Fruit fly (Drosophila melanogaster) whole organism, embryonic: ENCODE data around the gene Nf1.
A peak's percentile ranks its signal among the peaks of the same experiment; 100 is the strongest.

ENCODE experiments used
- Adf1 ChIP-seq: fragments of 200-800 bp; sonication (Bioruptor generic); IDR thresholded peaks from 2 replicates; pipeline ENCODE4 v1.3.6; 2022; ENCODE audit warnings: missing biosample characterization, missing genetic modification characterization
- BEAF-32 ChIP-seq: fragments of 200-800 bp; sonication (Bioruptor generic); optimal IDR thresholded peaks from 3 replicates; lab custom pipeline; 2017; ENCODE audit warnings: missing biosample characterization, missing genetic modification characterization, mild to moderate bottlenecking, moderate library complexity, missing genetic modification reagents
- Bteb2 ChIP-seq: fragments of 200-800 bp; sonication (Bioruptor generic); optimal IDR thresholded peaks from 2 replicates; lab custom pipeline; 2016; ENCODE audit warnings: missing biosample characterization, missing genetic modification characterization
- CG10366 ChIP-seq: fragments of 200-800 bp; sonication (Bioruptor generic); IDR thresholded peaks from 2 replicates; pipeline ENCODE4 v1.3.6; 2022; ENCODE audit warnings: missing biosample characterization, missing genetic modification characterization
- CG11560 ChIP-seq: fragments of 200-800 bp; sonication (Bioruptor generic); IDR thresholded peaks from 3 replicates; pipeline ENCODE4 v1.3.6; 2022; ENCODE audit warnings: missing biosample characterization, missing genetic modification characterization
- CG13287 ChIP-seq: fragments of 200-800 bp; sonication (Bioruptor generic); IDR thresholded peaks from 2 replicates; pipeline ENCODE4 v1.3.6; 2022; ENCODE audit warnings: missing biosample characterization, missing genetic modification characterization; ENCODE audit not compliant: partially characterized antibody
- CG13296 ChIP-seq: fragments of 200-800 bp; sonication (Bioruptor generic); optimal IDR thresholded peaks from 3 replicates; lab custom pipeline; 2018; ENCODE audit warnings: missing biosample characterization, mild to moderate bottlenecking, missing genetic modification characterization
- CG1529 ChIP-seq: fragments of 200-800 bp; sonication (Bioruptor generic); optimal IDR thresholded peaks from 3 replicates; lab custom pipeline; 2018; ENCODE audit warnings: missing biosample characterization, missing genetic modification characterization
- CG15601 ChIP-seq: fragments of 200-800 bp; sonication (Bioruptor generic); optimal IDR thresholded peaks from 3 replicates; lab custom pipeline; 2019; ENCODE audit warnings: missing biosample characterization, mild to moderate bottlenecking, missing genetic modification characterization, moderate library complexity
- CG17829 ChIP-seq: fragments of 200-800 bp; optimal IDR thresholded peaks from 2 replicates; lab custom pipeline; 2019; ENCODE audit warnings: missing biosample characterization, mild to moderate bottlenecking, missing genetic modification characterization, moderate library complexity
- CG2120 ChIP-seq: fragments of 200-800 bp; sonication (Bioruptor generic); optimal IDR thresholded peaks from 3 replicates; lab custom pipeline; 2016; ENCODE audit warnings: missing biosample characterization, missing genetic modification characterization
- CG2889 ChIP-seq: fragments of 200-800 bp; sonication (Bioruptor generic); IDR thresholded peaks from 3 replicates; pipeline ENCODE4 v1.3.6; 2022; ENCODE audit warnings: missing biosample characterization, missing genetic modification characterization
- CG3163 ChIP-seq: fragments of 200-800 bp; sonication (Bioruptor generic); optimal IDR thresholded peaks from 3 replicates; lab custom pipeline; 2016; ENCODE audit warnings: missing biosample characterization, missing genetic modification characterization
- CG34376 ChIP-seq: fragments of 200-800 bp; sonication (Bioruptor generic); optimal IDR thresholded peaks from 2 replicates; lab custom pipeline; 2018; ENCODE audit warnings: missing biosample characterization, mild to moderate bottlenecking, missing genetic modification characterization
- CG7357 ChIP-seq: fragments of 200-800 bp; sonication (Bioruptor generic); IDR thresholded peaks from 3 replicates; pipeline ENCODE4 v1.3.6; 2022; ENCODE audit warnings: missing biosample characterization, missing genetic modification characterization
- CG7556 ChIP-seq: fragments of 200-800 bp; sonication (Bioruptor generic); optimal IDR thresholded peaks from 2 replicates; lab custom pipeline; 2017; ENCODE audit warnings: missing biosample characterization, mild to moderate bottlenecking, missing genetic modification characterization
- CG8290 ChIP-seq, 3 experiments: fragments of 200-800 bp; sonication (Bioruptor generic); optimal IDR thresholded peaks; 2 replicates each; lab custom pipeline; 2016 to 2019; ENCODE audit warnings: missing biosample characterization in 3 of 3, missing genetic modification characterization in 3 of 3, mild to moderate bottlenecking in 2 of 3, moderate library complexity in 1 of 3
- CG9932 ChIP-seq: fragments of 200-800 bp; sonication (Bioruptor generic); IDR thresholded peaks from 2 replicates; pipeline ENCODE4 v1.3.6; 2022; ENCODE audit warnings: missing biosample characterization, missing genetic modification characterization
- Dek ChIP-seq: fragments of 200-800 bp; sonication (Bioruptor generic); optimal IDR thresholded peaks from 3 replicates; lab custom pipeline; 2019; ENCODE audit warnings: missing biosample characterization, mild to moderate bottlenecking, missing genetic modification characterization, moderate library complexity
- Ets97D ChIP-seq: fragments of 200-800 bp; sonication (Bioruptor generic); optimal IDR thresholded peaks from 3 replicates; lab custom pipeline; 2016; ENCODE audit warnings: missing biosample characterization, missing genetic modification characterization
- Fer3 ChIP-seq: fragments of 200-800 bp; sonication (Bioruptor generic); optimal IDR thresholded peaks from 2 replicates; lab custom pipeline; 2018; ENCODE audit warnings: missing biosample characterization, mild to moderate bottlenecking, missing genetic modification characterization, moderate library complexity
- Gsc ChIP-seq: fragments of 200-800 bp; sonication (Bioruptor generic); IDR thresholded peaks from 2 replicates; pipeline ENCODE4 v1.3.6; 2022; ENCODE audit warnings: missing biosample characterization, missing genetic modification characterization
- Hand ChIP-seq: fragments of 200-800 bp; sonication (Bioruptor generic); optimal IDR thresholded peaks from 2 replicates; lab custom pipeline; 2017; ENCODE audit warnings: mild to moderate bottlenecking, missing biosample characterization, missing genetic modification reagents, missing genetic modification characterization
- Hr78 ChIP-seq, 2 experiments: fragments of 200-800 bp in 1 of 2; fragments of >200 bp in 1 of 2; sonication (Bioruptor generic) in 1 of 2; optimal IDR thresholded peaks; 2 replicates each; lab custom pipeline; 2017 to 2019; ENCODE audit warnings: missing biosample characterization in 2 of 2, missing genetic modification characterization in 2 of 2, mild to moderate bottlenecking in 1 of 2, moderate library complexity in 1 of 2
- MBD-R2 ChIP-seq: fragments of 200-800 bp; sonication (Bioruptor generic); IDR thresholded peaks from 2 replicates; pipeline ENCODE4 v1.3.6; 2022; ENCODE audit warnings: missing biosample characterization, missing genetic modification characterization
- Max ChIP-seq: fragments of 200-800 bp; sonication (Bioruptor generic); optimal IDR thresholded peaks from 2 replicates; lab custom pipeline; 2016; ENCODE audit warnings: missing biosample characterization, mild to moderate bottlenecking, missing genetic modification characterization
- Myb ChIP-seq: fragments of 200-800 bp; sonication (Bioruptor generic); optimal IDR thresholded peaks from 2 replicates; lab custom pipeline; 2016; ENCODE audit warnings: missing biosample characterization, missing genetic modification characterization
- Optix ChIP-seq: fragments of 200-800 bp; sonication (Bioruptor generic); IDR thresholded peaks from 3 replicates; pipeline ENCODE4 v1.3.6; 2022; ENCODE audit warnings: missing biosample characterization, missing genetic modification characterization
- Six4 ChIP-seq: fragments of 200-800 bp; sonication (Bioruptor generic); optimal IDR thresholded peaks from 2 replicates; lab custom pipeline; 2016; ENCODE audit warnings: missing biosample characterization, missing genetic modification characterization
- Ssrp ChIP-seq: fragments of 200-800 bp; sonication (Bioruptor generic); optimal IDR thresholded peaks from 2 replicates; lab custom pipeline; 2018; ENCODE audit warnings: missing biosample characterization, mild to moderate bottlenecking, missing genetic modification characterization, moderate library complexity
- Usf ChIP-seq: fragments of 200-800 bp; sonication (Bioruptor generic); optimal IDR thresholded peaks from 2 replicates; lab custom pipeline; 2017; ENCODE audit warnings: missing genotype, missing biosample characterization, missing genetic modification characterization
- bsh ChIP-seq, 2 experiments: fragments of 200-800 bp; sonication (Bioruptor generic); optimal IDR thresholded peaks; 2 replicates each; lab custom pipeline; 2017 to 2018; ENCODE audit warnings: mild to moderate bottlenecking in 2 of 2, missing biosample characterization in 2 of 2, missing genetic modification characterization in 2 of 2, moderate library complexity in 1 of 2
- ci ChIP-seq: fragments of 200-800 bp; sonication (Bioruptor generic); IDR thresholded peaks from 3 replicates; pipeline ENCODE4 v1.3.6; 2022; ENCODE audit warnings: missing biosample characterization, missing genetic modification characterization
- dati ChIP-seq: fragments of 200-800 bp; sonication (Bioruptor generic); IDR thresholded peaks from 2 replicates; pipeline ENCODE4 v1.3.6; 2022; ENCODE audit warnings: missing biosample characterization, missing genetic modification characterization
- dm ChIP-seq: fragments of 200-800 bp; sonication (Bioruptor generic); optimal IDR thresholded peaks from 3 replicates; lab custom pipeline; 2016; ENCODE audit warnings: missing biosample characterization, missing genetic modification characterization
- eyg ChIP-seq: fragments of 200-800 bp; sonication (Bioruptor generic); optimal IDR thresholded peaks from 3 replicates; lab custom pipeline; 2016; ENCODE audit warnings: missing biosample characterization, missing genetic modification characterization
- gt ChIP-seq: fragments of 200-800 bp; sonication (Bioruptor generic); IDR thresholded peaks from 2 replicates; pipeline ENCODE4 v1.3.6; 2022; ENCODE audit warnings: missing biosample characterization, missing genetic modification characterization
- ken ChIP-seq: fragments of 200-800 bp; sonication (Bioruptor generic); IDR thresholded peaks from 3 replicates; pipeline ENCODE4 v1.3.6; 2022; ENCODE audit warnings: missing biosample characterization, missing genetic modification characterization
- lilli ChIP-seq: fragments of 200-800 bp; sonication (Bioruptor generic); optimal IDR thresholded peaks from 3 replicates; lab custom pipeline; 2016; ENCODE audit warnings: missing biosample characterization, missing genetic modification characterization
- mld ChIP-seq: fragments of 200-800 bp; sonication (Bioruptor generic); IDR thresholded peaks from 3 replicates; pipeline ENCODE4 v1.3.6; 2022; ENCODE audit warnings: missing biosample characterization, missing genetic modification characterization; ENCODE audit not compliant: partially characterized antibody
- nau ChIP-seq: fragments of 200-800 bp; sonication (Bioruptor generic); optimal IDR thresholded peaks from 3 replicates; lab custom pipeline; 2017; ENCODE audit warnings: missing biosample characterization, mild to moderate bottlenecking, missing genetic modification characterization, missing genetic modification reagents
- odd ChIP-seq: fragments of 200-800 bp; sonication (Bioruptor generic); optimal IDR thresholded peaks from 2 replicates; lab custom pipeline; 2017; ENCODE audit warnings: missing biosample characterization, mild to moderate bottlenecking, missing genetic modification characterization
- ro ChIP-seq: fragments of 200-800 bp; sonication (Bioruptor generic); IDR thresholded peaks from 2 replicates; pipeline ENCODE4 v1.3.6; 2022; ENCODE audit warnings: missing biosample characterization, missing genetic modification characterization
- so ChIP-seq: fragments of 200-800 bp; sonication (Bioruptor generic); IDR thresholded peaks from 3 replicates; pipeline ENCODE4 v1.3.6; 2022; ENCODE audit warnings: missing biosample characterization, missing genetic modification characterization
- tap ChIP-seq: fragments of 200-800 bp; optimal IDR thresholded peaks from 3 replicates; lab custom pipeline; 2019; ENCODE audit warnings: missing biosample characterization, mild to moderate bottlenecking, missing genetic modification characterization, moderate library complexity
- tin ChIP-seq: fragments of 200-800 bp; sonication (Bioruptor generic); optimal IDR thresholded peaks from 3 replicates; lab custom pipeline; 2016; ENCODE audit warnings: missing biosample characterization, missing genetic modification characterization
- tio ChIP-seq: fragments of 200-800 bp; sonication (Bioruptor generic); optimal IDR thresholded peaks from 2 replicates; lab custom pipeline; 2017; ENCODE audit warnings: missing biosample characterization, missing genetic modification characterization, inconsistent platforms
- unc-4 ChIP-seq: fragments of 200-800 bp; sonication (Bioruptor generic); IDR thresholded peaks from 2 replicates; pipeline ENCODE4 v1.3.6; 2022; ENCODE audit warnings: missing biosample characterization, missing genetic modification characterization; ENCODE audit not compliant: partially characterized antibody
- zfh2 ChIP-seq: fragments of 200-800 bp; sonication (Bioruptor generic); optimal IDR thresholded peaks from 2 replicates; lab custom pipeline; 2016; ENCODE audit warnings: missing biosample characterization, missing genetic modification characterization

The Nf1 gene

dm6 chr3R:26042131-26042885, 59.5 kb downstream of the Nf1 start (continued):
- TF ChIP-seq tap (tag; lab: Kevin White, UChicago): peak; percentile 85
- TF ChIP-seq mld (GFP tag; lab: Robert Waterston, UW): no peak
- TF ChIP-seq tin (GFP tag; lab: Kevin White, UChicago): peak; percentile 97
- peak; percentile 87 for TF ChIP-seq CG15601 (tag; lab: Kevin White, UChicago)
- TF ChIP-seq Hand (GFP tag; lab: Kevin White, UChicago): peak; percentile 86
- peak in 1 of 2 experiments; percentile 82 for TF ChIP-seq Hr78 (GFP tag; optimal IDR thresholded peaks at IDR 0.05; lab: Kevin White, UChicago)
- TF ChIP-seq Usf (GFP tag; lab: Kevin White, UChicago): peak; percentile 88
- TF ChIP-seq dati: peak; percentile 93
- TF ChIP-seq MBD-R2 (GFP tag; lab: Robert Waterston, UW): peak; percentile 94
- peak; percentile 94 for TF ChIP-seq CG8290 (GFP tag; optimal IDR thresholded peaks at IDR 0.05; lab: Kevin White, UChicago)
- TF ChIP-seq CG8290 (tag; optimal IDR thresholded peaks at IDR 0.05; lab: Kevin White, UChicago): peak; percentile 76 to 97
- peak; percentile 98 for TF ChIP-seq ci (GFP tag; lab: Robert Waterston, UW)
- TF ChIP-seq gt (GFP tag; lab: Robert Waterston, UW): peak; percentile 84
- peak; percentile 96 for TF ChIP-seq CG9932 (GFP tag; lab: Robert Waterston, UW)
- no peak for TF ChIP-seq nau (GFP tag; lab: Kevin White, UChicago)
- TF ChIP-seq Myb (GFP tag; lab: Kevin White, UChicago): peak; percentile 86
- TF ChIP-seq CG1529 (GFP tag; lab: Kevin White, UChicago): peak; percentile 92
- TF ChIP-seq Bteb2 (GFP tag; lab: Kevin White, UChicago): peak; percentile 95
- peak; percentile 96 for TF ChIP-seq Max (GFP tag; lab: Kevin White, UChicago)
- TF ChIP-seq bsh (GFP tag; optimal IDR thresholded peaks at IDR 0.05; lab: Kevin White, UChicago): peak; percentile 82 to 98
- peak; percentile 90 for TF ChIP-seq Gsc (GFP tag; lab: Robert Waterston, UW)
- peak; percentile 91 for TF ChIP-seq CG7357 (GFP tag; lab: Robert Waterston, UW)
- TF ChIP-seq CG3163 (GFP tag; lab: Kevin White, UChicago): peak; percentile 88
- TF ChIP-seq Six4 (GFP tag; lab: Kevin White, UChicago): peak; percentile 96
- TF ChIP-seq CG34376: peak; percentile 69
- peak; percentile 96 for TF ChIP-seq Ssrp
- TF ChIP-seq Dek (tag; lab: Kevin White, UChicago): peak; percentile 91
- TF ChIP-seq lilli (GFP tag; lab: Kevin White, UChicago): peak; percentile 98
- no peak for TF ChIP-seq unc-4 (GFP tag; lab: Robert Waterston, UW)
- peak; percentile 81 for TF ChIP-seq Adf1
- peak; percentile 93 for TF ChIP-seq odd (GFP tag; lab: Kevin White, UChicago)
- peak; percentile 95 for TF ChIP-seq Fer3 (tag; lab: Kevin White, UChicago)
- peak; percentile 27 for TF ChIP-seq BEAF-32 (GFP tag; lab: Kevin White, UChicago)
- peak; percentile 85 for TF ChIP-seq CG13296 (GFP tag; lab: Kevin White, UChicago)
- TF ChIP-seq CG11560 (tag; lab: Robert Waterston, UW): peak; percentile 89
- peak; percentile 96 for TF ChIP-seq zfh2 (GFP tag; lab: Kevin White, UChicago)
- TF ChIP-seq so (GFP tag; lab: Robert Waterston, UW): peak; percentile 95
- peak; percentile 96 for TF ChIP-seq eyg (GFP tag; lab: Kevin White, UChicago)
- TF ChIP-seq Ets97D: peak; percentile 91
- TF ChIP-seq CG2120: peak; percentile 98
- peak; percentile 89 for TF ChIP-seq ro (GFP tag; lab: Robert Waterston, UW)
- TF ChIP-seq tio (GFP tag; lab: Kevin White, UChicago): peak; percentile 97
- peak; percentile 97 for TF ChIP-seq dm (GFP tag; lab: Kevin White, UChicago)
- TF ChIP-seq ken (GFP tag; lab: Robert Waterston, UW): peak; percentile 97
- TF ChIP-seq CG10366 (GFP tag; lab: Robert Waterston, UW): peak; percentile 97
- TF ChIP-seq CG17829 (tag; lab: Kevin White, UChicago): peak; percentile 93
- peak; percentile 97 for TF ChIP-seq Optix (GFP tag; lab: Robert Waterston, UW)
- peak; percentile 97 for TF ChIP-seq CG2889 (GFP tag; lab: Robert Waterston, UW)
- no peak for TF ChIP-seq CG13287
- peak; percentile 95 for TF ChIP-seq CG7556 (GFP tag; lab: Kevin White, UChicago)
